1 fruit fly cellular context compared by ENCODE assay signal in the genomic region with DNA sequence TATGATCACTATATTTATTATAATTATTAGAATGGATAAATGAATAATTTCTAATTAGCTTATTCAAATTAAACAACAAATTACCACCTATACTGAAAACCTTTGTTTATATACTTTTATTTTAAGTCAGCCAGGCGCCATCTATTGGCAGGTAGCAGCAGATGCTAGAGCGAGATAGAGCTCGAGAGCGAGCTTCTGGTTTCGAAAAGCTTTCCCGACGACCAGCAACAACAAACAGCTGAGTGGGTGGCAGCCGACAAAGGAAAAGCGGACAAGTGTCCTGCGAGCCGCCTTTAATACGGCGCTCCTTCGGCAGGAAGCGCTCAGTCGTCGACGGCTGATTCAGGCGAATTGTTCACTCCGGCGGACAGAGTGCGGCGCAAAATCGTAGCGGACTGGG.
TF ChIP-seq lines count a peak whose summit lies in the region.

A gene (plus strand): TSS at position 337 of the 400 bp plus-strand sequence.

TF ChIP-seq in whole organism, embryonic, 481 proteins besides CTCF, POLR2A, EP300 and RAD21 (continued from another document):
- TF ChIP-seq nerfin-2 (GFP tag; IDR thresholded peaks at IDR 0.05; lab: Robert Waterston, UW; ENCODE audit: partially characterized antibody) (no peak), lmd (GFP tag; IDR thresholded peaks at IDR 0.05; lab: Robert Waterston, UW) (peak; percentile 15; the same call in 1 of the 2 replicates), TFAM (GFP tag; optimal IDR thresholded peaks at IDR 0.05; lab: Kevin White, UChicago) (no peak), h (optimal IDR thresholded peaks at IDR 0.05; lab: Kevin White, UChicago) (no peak), cad (GFP tag; optimal IDR thresholded peaks at IDR 0.05; lab: Kevin White, UChicago) (no peak), Hand (GFP tag; optimal IDR thresholded peaks at IDR 0.05; lab: Kevin White, UChicago) (peak; percentile 19), Max (GFP tag; optimal IDR thresholded peaks at IDR 0.05; lab: Kevin White, UChicago) (peak; percentile 1), eyg (GFP tag; optimal IDR thresholded peaks at IDR 0.05; lab: Kevin White, UChicago) (no peak), ATbp (GFP tag; optimal IDR thresholded peaks at IDR 0.05; lab: Kevin White, UChicago) (peak; percentile 39), maf-S (GFP tag; optimal IDR thresholded peaks at IDR 0.05; lab: Kevin White, UChicago) (no peak), aop (GFP tag; IDR thresholded peaks at IDR 0.05; lab: Robert Waterston, UW) (no peak), prd (optimal IDR thresholded peaks at IDR 0.05; lab: Kevin White, UChicago) (no peak), prd (GFP tag; IDR thresholded peaks at IDR 0.05; lab: Robert Waterston, UW) (no peak), CG17912 (GFP tag; optimal IDR thresholded peaks at IDR 0.05; lab: Kevin White, UChicago) (peak; percentile 23), Sry-δ (GFP tag; optimal IDR thresholded peaks at IDR 0.05; lab: Kevin White, UChicago) (no peak), toy (GFP tag; IDR thresholded peaks at IDR 0.05; lab: Robert Waterston, UW) (no peak), Hr39 (optimal IDR thresholded peaks at IDR 0.05; lab: Kevin White, UChicago) (no peak), CG7372 (GFP tag; IDR thresholded peaks at IDR 0.05; lab: Robert Waterston, UW) (0 out of 2 replicates have a peak, but pooled peaks have one; percentile 31), CG6854 (GFP tag; optimal IDR thresholded peaks at IDR 0.05; lab: Kevin White, UChicago) (peak; percentile 66), CG14050 (GFP tag; IDR thresholded peaks at IDR 0.05; lab: Robert Waterston, UW) (0 out of 3 replicates have a peak, but pooled peaks have one; percentile 9), ase (GFP tag; IDR thresholded peaks at IDR 0.05; lab: Robert Waterston, UW) (no peak), CG14965 (GFP tag; optimal IDR thresholded peaks at IDR 0.05; lab: Kevin White, UChicago; ENCODE audit: borderline replicate concordance) (peak; percentile 97), CG6175 (GFP tag; IDR thresholded peaks at IDR 0.05; lab: Robert Waterston, UW) (no peak), hb (GFP tag; IDR thresholded peaks at IDR 0.05; lab: Robert Waterston, UW; ENCODE audit: partially characterized antibody) (no peak), hkb (optimal IDR thresholded peaks at IDR 0.05; lab: Kevin White, UChicago) (no peak), hkb (GFP tag; IDR thresholded peaks at IDR 0.05; lab: Robert Waterston, UW) (peak; percentile 46; the same call in 1 of the 2 replicates), CG5180 (GFP tag; optimal IDR thresholded peaks at IDR 0.05; lab: Kevin White, UChicago) (peak; percentile 3), CG18011 (GFP tag; optimal IDR thresholded peaks at IDR 0.05; lab: Kevin White, UChicago) (no peak), Hr51 (GFP tag; optimal IDR thresholded peaks at IDR 0.05; lab: Kevin White, UChicago) (peak in 1 of 2 experiments; percentile 55), org-1 (GFP tag; optimal IDR thresholded peaks at IDR 0.05; lab: Kevin White, UChicago) (no peak), CG11456 (GFP tag; IDR thresholded peaks at IDR 0.05; lab: Robert Waterston, UW) (0 out of 3 replicates have a peak, but pooled peaks have one; percentile 62), YL-1 (GFP tag; optimal IDR thresholded peaks at IDR 0.05; lab: Kevin White, UChicago) (no peak), CG31388 (GFP tag; optimal IDR thresholded peaks at IDR 0.05; lab: Kevin White, UChicago) (no peak), bab2 (GFP tag; optimal IDR thresholded peaks at IDR 0.05; lab: Kevin White, UChicago) (no peak), CG42726 (GFP tag; IDR thresholded peaks at IDR 0.05; lab: Robert Waterston, UW; ENCODE audit: partially characterized antibody) (no peak), CG1792 (GFP tag; optimal IDR thresholded peaks at IDR 0.05; lab: Kevin White, UChicago) (peak; percentile 2), seq (GFP tag; IDR thresholded peaks at IDR 0.05; lab: Robert Waterston, UW) (peak; percentile 40; the same call in 1 of the 2 replicates), Atf-2 (GFP tag; optimal IDR thresholded peaks at IDR 0.05; lab: Kevin White, UChicago) (no peak)
